Fruit fly (Drosophila melanogaster) whole organism, embryonic: ENCODE results near the gene CG43136.

Experiments
- Abd-B ChIP-seq: fragments of 200-800 bp; sonication (Bioruptor generic); optimal IDR thresholded peaks from 2 replicates; lab custom pipeline; 2018; ENCODE audit warnings: missing biosample characterization, mild to moderate bottlenecking, missing genetic modification characterization, moderate library complexity
- Ada2b ChIP-seq: fragments of 200-800 bp; sonication (Bioruptor generic); IDR thresholded peaks from 2 replicates; pipeline ENCODE4 v1.3.6; 2022; ENCODE audit warnings: missing biosample characterization, missing genetic modification characterization
- Antp ChIP-seq: fragments of 200-800 bp; sonication (Bioruptor generic); optimal IDR thresholded peaks from 3 replicates; lab custom pipeline; 2016; ENCODE audit warnings: missing biosample characterization, missing genetic modification characterization
- CG1024 ChIP-seq: fragments of 200-800 bp; sonication (Bioruptor generic); IDR thresholded peaks from 2 replicates; pipeline ENCODE4 v1.3.6; 2022; ENCODE audit warnings: missing biosample characterization, missing genetic modification characterization
- CG10462 ChIP-seq: fragments of 200-800 bp; sonication (Bioruptor generic); optimal IDR thresholded peaks from 2 replicates; lab custom pipeline; 2016; ENCODE audit warnings: missing biosample characterization, missing genetic modification characterization
- CG10543 ChIP-seq: fragments of 200-800 bp; sonication (Bioruptor generic); optimal IDR thresholded peaks from 3 replicates; lab custom pipeline; 2017; ENCODE audit warnings: missing biosample characterization, mild to moderate bottlenecking, missing genetic modification characterization, moderate library complexity
- CG12659 ChIP-seq: fragments of 200-800 bp; sonication (Bioruptor generic); optimal IDR thresholded peaks from 3 replicates; lab custom pipeline; 2017; ENCODE audit warnings: mild to moderate bottlenecking, missing biosample characterization, missing genetic modification reagents, missing genetic modification characterization
- CG13624 ChIP-seq: fragments of 200-800 bp; sonication (Bioruptor generic); optimal IDR thresholded peaks from 2 replicates; lab custom pipeline; 2016; ENCODE audit warnings: missing biosample characterization, missing genetic modification characterization
- CG14014 ChIP-seq: fragments of 200-800 bp; sonication (Bioruptor generic); IDR thresholded peaks from 2 replicates; pipeline ENCODE4 v1.3.6; 2022; ENCODE audit warnings: missing biosample characterization, missing genetic modification characterization
- CG15073 ChIP-seq: fragments of 200-800 bp; sonication (Bioruptor generic); optimal IDR thresholded peaks from 2 replicates; lab custom pipeline; 2016; ENCODE audit warnings: missing biosample characterization, missing genetic modification characterization
- CG17359 ChIP-seq: fragments of 200-800 bp; sonication (Bioruptor generic); optimal IDR thresholded peaks from 3 replicates; lab custom pipeline; 2018; ENCODE audit warnings: missing biosample characterization, mild to moderate bottlenecking, missing genetic modification characterization, moderate library complexity
- CG18262 ChIP-seq: fragments of 200-800 bp; optimal IDR thresholded peaks from 3 replicates; lab custom pipeline; 2019; ENCODE audit warnings: missing biosample characterization, mild to moderate bottlenecking, missing genetic modification characterization, moderate library complexity
- CG2129 ChIP-seq: fragments of 200-800 bp; sonication (Bioruptor generic); IDR thresholded peaks from 2 replicates; pipeline ENCODE4 v1.3.6; 2022; ENCODE audit warnings: missing biosample characterization, missing genetic modification characterization; ENCODE audit not compliant: partially characterized antibody
- CG2875 ChIP-seq: fragments of 200-800 bp; sonication (Bioruptor generic); optimal IDR thresholded peaks from 2 replicates; lab custom pipeline; 2017; ENCODE audit warnings: missing biosample characterization, mild to moderate bottlenecking, missing genetic modification characterization, missing genetic modification reagents
- CG42726 ChIP-seq: fragments of 200-800 bp; sonication (Bioruptor generic); IDR thresholded peaks from 2 replicates; pipeline ENCODE4 v1.3.6; 2022; ENCODE audit warnings: missing biosample characterization, missing genetic modification characterization; ENCODE audit not compliant: partially characterized antibody
- CG4328 ChIP-seq: fragments of 200-800 bp; sonication (Bioruptor generic); optimal IDR thresholded peaks from 3 replicates; lab custom pipeline; 2017; ENCODE audit warnings: missing biosample characterization, missing genetic modification reagents, missing genetic modification characterization
- CG43689 ChIP-seq: fragments of 200-800 bp; sonication (Bioruptor generic); IDR thresholded peaks from 2 replicates; pipeline ENCODE4 v1.3.6; 2022; ENCODE audit warnings: missing biosample characterization, missing genetic modification characterization
- CG6689 ChIP-seq: fragments of 200-800 bp; sonication (Bioruptor generic); IDR thresholded peaks from 2 replicates; pipeline ENCODE4 v1.3.6; 2022; ENCODE audit warnings: missing biosample characterization, missing genetic modification characterization
- Dp ChIP-seq: fragments of 200-800 bp; sonication (Bioruptor generic); optimal IDR thresholded peaks from 2 replicates; lab custom pipeline; 2018; ENCODE audit warnings: missing biosample characterization, mild to moderate bottlenecking, missing genetic modification characterization, moderate library complexity
- ERR ChIP-seq: fragments of 200-800 bp; sonication (Bioruptor generic); optimal IDR thresholded peaks from 2 replicates; lab custom pipeline; 2016; ENCODE audit warnings: missing biosample characterization, missing genetic modification characterization
- H2.0 ChIP-seq: fragments of 200-800 bp; sonication (Bioruptor generic); IDR thresholded peaks from 2 replicates; pipeline ENCODE4 v1.3.6; 2022; ENCODE audit warnings: missing biosample characterization, missing genetic modification characterization
- HLHmδ ChIP-seq: fragments of 200-800 bp; sonication (Bioruptor generic); optimal IDR thresholded peaks from 2 replicates; lab custom pipeline; 2018; ENCODE audit warnings: missing biosample characterization, mild to moderate bottlenecking, missing genetic modification characterization, moderate library complexity
- HmgZ ChIP-seq: fragments of 200-800 bp; sonication (Bioruptor generic); optimal IDR thresholded peaks from 2 replicates; lab custom pipeline; 2018; ENCODE audit warnings: missing biosample characterization, mild to moderate bottlenecking, missing genetic modification characterization
- MBD-R2 ChIP-seq: fragments of 200-800 bp; sonication (Bioruptor generic); IDR thresholded peaks from 2 replicates; pipeline ENCODE4 v1.3.6; 2022; ENCODE audit warnings: missing biosample characterization, missing genetic modification characterization
- NFAT ChIP-seq: fragments of 200-800 bp; sonication (Bioruptor generic); IDR thresholded peaks from 2 replicates; pipeline ENCODE4 v1.3.6; 2022; ENCODE audit warnings: missing biosample characterization, missing genetic modification characterization
- Sry-δ ChIP-seq: fragments of 200-800 bp; sonication (Bioruptor generic); optimal IDR thresholded peaks from 2 replicates; lab custom pipeline; 2016; ENCODE audit warnings: missing biosample characterization, missing genetic modification characterization
- Taf1 ChIP-seq: fragments of 200-800 bp; sonication (Bioruptor generic); IDR thresholded peaks from 2 replicates; pipeline ENCODE4 v1.3.6; 2022; ENCODE audit warnings: missing biosample characterization, missing genetic modification characterization
- Trl ChIP-seq, 3 experiments: fragments of >200 bp in 2 of 3; fragments of 200-800 bp in 1 of 3; sonication (Bioruptor generic) in 1 of 3; optimal IDR thresholded peaks; 2 replicates in 1 of 3; 3 replicates in 2 of 3; lab custom pipeline; 2016 to 2017; ENCODE audit warnings: missing biosample characterization in 1 of 3, missing genetic modification characterization in 1 of 3
- Xrp1 ChIP-seq: fragments of 200-800 bp; sonication (Bioruptor generic); IDR thresholded peaks from 2 replicates; pipeline ENCODE4 v1.3.6; 2022; ENCODE audit warnings: missing biosample characterization, missing genetic modification characterization
- YL-1 ChIP-seq: fragments of 200-800 bp; sonication (Bioruptor generic); optimal IDR thresholded peaks from 3 replicates; lab custom pipeline; 2017; ENCODE audit warnings: missing biosample characterization, mild to moderate bottlenecking, missing genetic modification characterization
- amos ChIP-seq: fragments of 200-800 bp; sonication (Bioruptor generic); IDR thresholded peaks from 2 replicates; pipeline ENCODE4 v1.3.6; 2022; ENCODE audit warnings: missing biosample characterization, missing genetic modification characterization; ENCODE audit not compliant: partially characterized antibody
- az2 ChIP-seq: fragments of 200-800 bp; sonication (Bioruptor generic); optimal IDR thresholded peaks from 3 replicates; lab custom pipeline; 2016; ENCODE audit warnings: missing biosample characterization, missing genetic modification characterization
- bab2 ChIP-seq: fragments of 200-800 bp; sonication (Bioruptor generic); optimal IDR thresholded peaks from 2 replicates; lab custom pipeline; 2016; ENCODE audit warnings: missing biosample characterization, missing genetic modification characterization
- corto ChIP-seq: fragments of 200-800 bp; sonication (Bioruptor generic); optimal IDR thresholded peaks from 2 replicates; lab custom pipeline; 2016; ENCODE audit warnings: missing biosample characterization, mild to moderate bottlenecking, missing genetic modification characterization, moderate library complexity
- crol ChIP-seq: fragments of 200-800 bp; sonication (Bioruptor generic); IDR thresholded peaks from 2 replicates; pipeline ENCODE4 v1.3.6; 2022; ENCODE audit warnings: missing biosample characterization, missing genetic modification characterization
- crp ChIP-seq, 2 experiments: fragments of 200-800 bp; sonication (Bioruptor generic); optimal IDR thresholded peaks; 2 replicates in 1 of 2; 3 replicates in 1 of 2; lab custom pipeline; 2017; ENCODE audit warnings: missing biosample characterization in 2 of 2, missing genetic modification characterization in 2 of 2, mild to moderate bottlenecking in 1 of 2, moderate library complexity in 1 of 2
- danr ChIP-seq: fragments of 200-800 bp; sonication (Bioruptor generic); IDR thresholded peaks from 2 replicates; pipeline ENCODE4 v1.3.6; 2022; ENCODE audit warnings: missing biosample characterization, missing genetic modification characterization
- dati ChIP-seq: fragments of 200-800 bp; sonication (Bioruptor generic); IDR thresholded peaks from 2 replicates; pipeline ENCODE4 v1.3.6; 2022; ENCODE audit warnings: missing biosample characterization, missing genetic modification characterization
- ftz-f1 ChIP-seq: fragments of 200-800 bp; sonication (Bioruptor generic); optimal IDR thresholded peaks from 2 replicates; lab custom pipeline; 2016; ENCODE audit warnings: missing biosample characterization, missing genetic modification characterization
- fu2 ChIP-seq: fragments of 200-800 bp; sonication (Bioruptor generic); optimal IDR thresholded peaks from 2 replicates; lab custom pipeline; 2016; ENCODE audit warnings: missing biosample characterization, missing genetic modification characterization
- jigr1 ChIP-seq: fragments of 200-800 bp; sonication (Bioruptor generic); IDR thresholded peaks from 3 replicates; pipeline ENCODE4 v1.3.6; 2022; ENCODE audit warnings: missing biosample characterization, missing genetic modification characterization
- kay ChIP-seq: fragments of 200-800 bp; sonication (Bioruptor generic); optimal IDR thresholded peaks from 2 replicates; lab custom pipeline; 2016; ENCODE audit warnings: missing biosample characterization, missing genetic modification characterization
- knrl ChIP-seq: fragments of 200-800 bp; sonication (Bioruptor generic); IDR thresholded peaks from 3 replicates; pipeline ENCODE4 v1.3.6; 2022; ENCODE audit warnings: missing biosample characterization, missing genetic modification characterization; ENCODE audit not compliant: partially characterized antibody
- lmd ChIP-seq: fragments of 200-800 bp; sonication (Bioruptor generic); IDR thresholded peaks from 2 replicates; pipeline ENCODE4 v1.3.6; 2022; ENCODE audit warnings: missing biosample characterization, missing genetic modification characterization
- nerfin-1 ChIP-seq: fragments of 200-800 bp; sonication (Bioruptor generic); optimal IDR thresholded peaks from 3 replicates; lab custom pipeline; 2019; ENCODE audit warnings: missing biosample characterization, mild to moderate bottlenecking, missing genetic modification characterization, moderate library complexity
- odd ChIP-seq: fragments of 200-800 bp; sonication (Bioruptor generic); optimal IDR thresholded peaks from 2 replicates; lab custom pipeline; 2017; ENCODE audit warnings: missing biosample characterization, mild to moderate bottlenecking, missing genetic modification characterization
- pho ChIP-seq: fragments of 200-800 bp; sonication (Bioruptor generic); optimal IDR thresholded peaks from 2 replicates; lab custom pipeline; 2016; ENCODE audit warnings: missing biosample characterization, missing genetic modification characterization
- scrt ChIP-seq: fragments of 200-800 bp; sonication (Bioruptor generic); optimal IDR thresholded peaks from 2 replicates; lab custom pipeline; 2018; ENCODE audit warnings: missing biosample characterization, mild to moderate bottlenecking, missing genetic modification characterization, moderate library complexity
- shn ChIP-seq: fragments of 200-800 bp; sonication (Bioruptor generic); optimal IDR thresholded peaks from 3 replicates; lab custom pipeline; 2016; ENCODE audit warnings: missing biosample characterization, missing genetic modification characterization
- vvl ChIP-seq: fragments of 200-800 bp; sonication (Bioruptor generic); IDR thresholded peaks from 2 replicates; pipeline ENCODE4 v1.3.6; 2022; ENCODE audit warnings: missing biosample characterization, missing genetic modification characterization
- yki ChIP-seq: fragments of >200 bp; optimal IDR thresholded peaks from 3 replicates; lab custom pipeline; 2018

Gene CG43136

dm6 chrX:5879543-5879943 lies 26.0 kb downstream of the CG43136 start, which contains the start of the genes Usp30 and CG16721 (continued):
- peak; percentile 28 for TF ChIP-seq CG13624 (GFP tag; lab: Kevin White, UChicago)
- 0 out of 2 replicates have a peak, but pooled peaks have one; percentile 32 for TF ChIP-seq Xrp1 (GFP tag; lab: Robert Waterston, UW)
- no peak for TF ChIP-seq ERR (GFP tag; lab: Kevin White, UChicago)
- peak; percentile 24 for TF ChIP-seq CG17359
- peak; percentile 73 for TF ChIP-seq MBD-R2
- TF ChIP-seq vvl (GFP tag; lab: Robert Waterston, UW) = peak; percentile 74
- no peak for TF ChIP-seq Trl (optimal IDR thresholded peaks at IDR 0.05; lab: Kevin White, UChicago)
- peak; percentile 51 for TF ChIP-seq Trl (GFP tag; optimal IDR thresholded peaks at IDR 0.05; lab: Kevin White, UChicago)
- no peak for TF ChIP-seq crol (GFP tag; lab: Robert Waterston, UW)
- TF ChIP-seq scrt (GFP tag; lab: Kevin White, UChicago) = no peak
- TF ChIP-seq fu2 = peak; percentile 51
- peak; percentile 58 for TF ChIP-seq shn (GFP tag; lab: Kevin White, UChicago)
- peak; percentile 75 for TF ChIP-seq Sry-δ (GFP tag; lab: Kevin White, UChicago)
- no peak for TF ChIP-seq danr (GFP tag; lab: Robert Waterston, UW)
- no peak for TF ChIP-seq HLHmδ (GFP tag; lab: Kevin White, UChicago)
- peak; percentile 1 for TF ChIP-seq nerfin-1 (tag; lab: Kevin White, UChicago)
- TF ChIP-seq CG15073 (GFP tag; lab: Kevin White, UChicago) = no peak
- peak; percentile 37 for TF ChIP-seq CG10543
- TF ChIP-seq CG2875 = no peak
- TF ChIP-seq Antp (GFP tag; lab: Kevin White, UChicago) = peak; percentile 69
- TF ChIP-seq CG6689 (GFP tag; lab: Robert Waterston, UW) = no peak
- peak; percentile 67 for TF ChIP-seq knrl
- TF ChIP-seq corto = no peak
- TF ChIP-seq CG14014 (GFP tag; lab: Robert Waterston, UW) = 0 out of 2 replicates have a peak, but pooled peaks have one; percentile 8
- peak; percentile 50 for TF ChIP-seq bab2
- TF ChIP-seq crp (GFP tag; optimal IDR thresholded peaks at IDR 0.05; lab: Kevin White, UChicago) = peak; percentile 42 to 88
- no peak for TF ChIP-seq yki
- no peak for TF ChIP-seq Taf1 (GFP tag; lab: Robert Waterston, UW)
- peak; percentile 6 for TF ChIP-seq az2 (GFP tag; lab: Kevin White, UChicago)
- peak; percentile 36 for TF ChIP-seq Dp (GFP tag; lab: Kevin White, UChicago)
- no peak for TF ChIP-seq jigr1 (GFP tag; lab: Robert Waterston, UW)
- peak; percentile 13 for TF ChIP-seq CG4328
- no peak for TF ChIP-seq dati (GFP tag; lab: Robert Waterston, UW)
- no peak for TF ChIP-seq odd (GFP tag; lab: Kevin White, UChicago)
- no peak for TF ChIP-seq CG43689 (GFP tag; lab: Robert Waterston, UW)
- TF ChIP-seq CG18262 = peak; percentile 26
- TF ChIP-seq Ada2b = no peak
- no peak for TF ChIP-seq H2.0 (GFP tag; lab: Robert Waterston, UW)
- TF ChIP-seq CG1024 (GFP tag; lab: Robert Waterston, UW) = no peak
- peak; percentile 9 for TF ChIP-seq Abd-B
- TF ChIP-seq CG2129 (GFP tag; lab: Robert Waterston, UW) = peak; percentile 52; the same call in 1 of the 2 replicates
- TF ChIP-seq YL-1 (GFP tag; lab: Kevin White, UChicago) = peak; percentile 2
- peak; percentile 62 for TF ChIP-seq CG12659 (GFP tag; lab: Kevin White, UChicago)
- no peak for TF ChIP-seq lmd (GFP tag; lab: Robert Waterston, UW)
- peak; percentile 67 for TF ChIP-seq amos (GFP tag; lab: Robert Waterston, UW)
- peak; percentile 0 for TF ChIP-seq CG10462 (GFP tag; lab: Kevin White, UChicago)
- TF ChIP-seq CG42726 (GFP tag; lab: Robert Waterston, UW) = peak; percentile 47; the same call in 1 of the 2 replicates
- no peak for TF ChIP-seq ftz-f1 (GFP tag; lab: Kevin White, UChicago)
- peak; percentile 44 for TF ChIP-seq NFAT
- TF ChIP-seq pho = peak; percentile 39
- peak; percentile 8 for TF ChIP-seq kay
- TF ChIP-seq HmgZ = peak; percentile 76
